Worm (Caenorhabditis elegans) whole organism, mixed stage, embryonic: ENCODE measurements around the gene sre-30.

Source experiments
- M03D4.4 ChIP-seq: sonication (generic microtip); optimal IDR thresholded peaks from 2 replicates; lab custom pipeline; 2017; ENCODE audit warnings: mild to moderate bottlenecking, missing genetic modification characterization, missing compliant biosample characterization
- bed-3 ChIP-seq: fragments of 200-800 bp; sonication (Bioruptor generic); optimal IDR thresholded peaks from 3 replicates; lab custom pipeline; 2018; ENCODE audit warnings: mild to moderate bottlenecking, missing genetic modification characterization, moderate library complexity, missing compliant biosample characterization
- blmp-1 ChIP-seq: fragments of 150-350 bp; optimal IDR thresholded peaks from 2 replicates; lab custom pipeline; 2014; ENCODE audit warnings: missing biosample characterization, missing genetic modification characterization
- ceh-39 ChIP-seq: fragments of 150-350 bp; optimal IDR thresholded peaks from 2 replicates; lab custom pipeline; 2014; ENCODE audit warnings: missing biosample characterization, missing genetic modification characterization
- ceh-43 ChIP-seq: fragments of 200-800 bp; sonication (Bioruptor generic); optimal IDR thresholded peaks from 2 replicates; lab custom pipeline; 2018; ENCODE audit warnings: mild to moderate bottlenecking, missing genetic modification characterization, moderate library complexity, missing compliant biosample characterization
- ceh-83 ChIP-seq: fragments of 200-800 bp; sonication (Bioruptor generic); optimal IDR thresholded peaks from 2 replicates; lab custom pipeline; 2018; ENCODE audit warnings: mild to moderate bottlenecking, missing genetic modification characterization, missing compliant biosample characterization
- ces-1 ChIP-seq: fragments of 150-350 bp; optimal IDR thresholded peaks from 2 replicates; lab custom pipeline; 2014; ENCODE audit warnings: missing biosample characterization, missing genetic modification reagents, missing genetic modification characterization
- drap-1 ChIP-seq: fragments of 200-800 bp; sonication (Bioruptor generic); optimal IDR thresholded peaks from 3 replicates; lab custom pipeline; 2018; ENCODE audit warnings: mild to moderate bottlenecking, missing genetic modification characterization, missing compliant biosample characterization
- elt-1 ChIP-seq: sonication (generic microtip); optimal IDR thresholded peaks from 2 replicates; lab custom pipeline; 2017; ENCODE audit warnings: missing genetic modification characterization, mild to moderate bottlenecking, missing compliant biosample characterization, antibody characterized with exemption, moderate library complexity, borderline replicate concordance; ENCODE audit not compliant: insufficient read depth
- elt-3 ChIP-seq: fragments of 150-350 bp; optimal IDR thresholded peaks from 2 replicates; lab custom pipeline; 2014; ENCODE audit warnings: missing biosample characterization, missing genetic modification characterization
- hlh-1 ChIP-seq: fragments of 150-350 bp; optimal IDR thresholded peaks from 2 replicates; lab custom pipeline; 2014; ENCODE audit warnings: missing biosample characterization, missing genetic modification reagents, missing genetic modification characterization
- lin-13 ChIP-seq: fragments of 150-350 bp; optimal IDR thresholded peaks from 2 replicates; lab custom pipeline; 2014; ENCODE audit warnings: missing biosample characterization, missing genetic modification characterization
- lin-32 ChIP-seq: fragments of 200-800 bp; sonication (Bioruptor generic); optimal IDR thresholded peaks from 2 replicates; lab custom pipeline; 2018; ENCODE audit warnings: mild to moderate bottlenecking, missing genetic modification characterization, missing compliant biosample characterization
- mab-5 ChIP-seq: fragments of 150-350 bp; optimal IDR thresholded peaks from 2 replicates; lab custom pipeline; 2014; ENCODE audit warnings: missing biosample characterization, missing genetic modification characterization
- mep-1 ChIP-seq: fragments of 150-350 bp; optimal IDR thresholded peaks from 2 replicates; lab custom pipeline; 2017; ENCODE audit warnings: missing biosample characterization, missing genetic modification reagents, missing genetic modification characterization, inconsistent platforms
- mls-2 ChIP-seq: sonication (generic microtip); optimal IDR thresholded peaks from 2 replicates; lab custom pipeline; 2016; ENCODE audit warnings: mild to moderate bottlenecking, missing genetic modification characterization, moderate library complexity, missing compliant biosample characterization
- nhr-12 ChIP-seq: fragments of 150-350 bp; optimal IDR thresholded peaks from 2 replicates; lab custom pipeline; 2014; ENCODE audit warnings: missing biosample characterization, missing genetic modification characterization
- nhr-237 ChIP-seq: fragments of 150-350 bp; optimal IDR thresholded peaks from 2 replicates; lab custom pipeline; 2014; ENCODE audit warnings: missing biosample characterization, missing genetic modification characterization
- nhr-28 ChIP-seq: fragments of 150-350 bp; optimal IDR thresholded peaks from 2 replicates; lab custom pipeline; 2014; ENCODE audit warnings: missing biosample characterization, missing genetic modification characterization
- pha-4 ChIP-seq: fragments of 150-350 bp; optimal IDR thresholded peaks from 2 replicates; lab custom pipeline; 2018; ENCODE audit warnings: missing biosample characterization, missing genetic modification reagents, missing genetic modification characterization
- sem-2 ChIP-seq: fragments of 200-800 bp; sonication (Bioruptor generic); optimal IDR thresholded peaks from 2 replicates; lab custom pipeline; 2018; ENCODE audit warnings: mild to moderate bottlenecking, missing genetic modification characterization, missing compliant biosample characterization
- snpc-4 ChIP-seq: fragments of 150-350 bp; optimal IDR thresholded peaks from 2 replicates; lab custom pipeline; 2014; ENCODE audit warnings: missing biosample characterization, missing genetic modification characterization
- sptf-1 ChIP-seq: sonication (generic microtip); optimal IDR thresholded peaks from 2 replicates; lab custom pipeline; 2017; ENCODE audit warnings: mild to moderate bottlenecking, missing genetic modification characterization, moderate library complexity, missing compliant biosample characterization
- tbx-8 ChIP-seq: fragments of 200-800 bp; sonication (Bioruptor generic); optimal IDR thresholded peaks from 2 replicates; lab custom pipeline; 2018; ENCODE audit warnings: mild to moderate bottlenecking, missing genetic modification characterization, moderate library complexity, missing compliant biosample characterization
- unc-120 ChIP-seq: sonication (generic microtip); optimal IDR thresholded peaks from 2 replicates; lab custom pipeline; 2017; ENCODE audit warnings: missing genetic modification characterization, missing compliant biosample characterization; ENCODE audit not compliant: poor library complexity, severe bottlenecking
- unc-39 ChIP-seq: fragments of 150-350 bp; optimal IDR thresholded peaks from 2 replicates; lab custom pipeline; 2014; ENCODE audit warnings: missing biosample characterization, missing genetic modification characterization
- ztf-11 ChIP-seq: fragments of 150-350 bp; optimal IDR thresholded peaks from 2 replicates; lab custom pipeline; 2014; ENCODE audit warnings: missing biosample characterization, missing genetic modification characterization

Gene sre-30

ce11 chrII:12406394-12406793 is at the start of gene sre-30:
sre-30 (minus strand) TSS chrII:12406494.
- no peak for TF ChIP-seq snpc-4
- no peak for TF ChIP-seq mep-1 (tag; lab: Kevin White, UChicago)
- no peak for TF ChIP-seq ceh-43 (GFP tag; lab: Kevin White, UChicago)
- TF ChIP-seq sptf-1 (tag; lab: Kevin White, UChicago): no peak
- TF ChIP-seq lin-13 (tag; lab: Kevin White, UChicago): no peak
- TF ChIP-seq ztf-11 (tag; lab: Kevin White, UChicago): no peak
- no peak for TF ChIP-seq ces-1 (GFP tag; lab: Kevin White, UChicago)
- TF ChIP-seq unc-39 (tag; lab: Kevin White, UChicago): no peak
- TF ChIP-seq nhr-28 (tag; lab: Kevin White, UChicago): no peak
- TF ChIP-seq ceh-83 (GFP tag; lab: Kevin White, UChicago): no peak
- no peak for TF ChIP-seq lin-32 (GFP tag; lab: Kevin White, UChicago)
- TF ChIP-seq pha-4: no peak
- TF ChIP-seq ceh-39: no peak
- TF ChIP-seq tbx-8 (GFP tag; lab: Kevin White, UChicago): no peak
- no peak for TF ChIP-seq mls-2 (tag; lab: Kevin White, UChicago)
- no peak for TF ChIP-seq bed-3 (GFP tag; lab: Kevin White, UChicago)
- TF ChIP-seq, all 35 proteins: peak for 0

ce11 chrII:12452754-12453352 is 46.6 kb upstream of the sre-30 start, which contains the start of the genes sre-35 and sre-33:
sre-35 (minus strand) TSS chrII:12452854.
sre-33 (plus strand) TSS chrII:12453302.
- TF ChIP-seq elt-3 (tag; lab: Kevin White, UChicago): no peak
- TF ChIP-seq elt-1 (tag; lab: Kevin White, UChicago): no peak
- TF ChIP-seq hlh-1 (tag; lab: Kevin White, UChicago): no peak
- no peak for TF ChIP-seq tbx-8 (GFP tag; lab: Kevin White, UChicago)
- TF ChIP-seq nhr-12 (tag; lab: Kevin White, UChicago): no peak
- TF ChIP-seq, all 35 proteins: peak for 0

- TF ChIP-seq elt-3 (tag; lab: Kevin White, UChicago) (no peak), nhr-237 (tag; lab: Kevin White, UChicago) (no peak), sem-2 (GFP tag; lab: Kevin White, UChicago) (no peak)
Measured at ce11 chrII:12449849-12450248, 43.6 kb upstream of the sre-30 start, which contains the start of gene sre-34. sre-34 (plus strand) TSS chrII:12450149.

- no peak for TF ChIP-seq drap-1
- TF ChIP-seq elt-1 (tag; lab: Kevin White, UChicago): no peak
- TF ChIP-seq nhr-12 (tag; lab: Kevin White, UChicago): no peak
- no peak for TF ChIP-seq hlh-1 (tag; lab: Kevin White, UChicago)
- no peak for TF ChIP-seq unc-120 (tag; lab: Kevin White, UChicago)
- no peak for TF ChIP-seq M03D4.4 (tag; lab: Kevin White, UChicago)
- no peak for TF ChIP-seq ceh-83 (GFP tag; lab: Kevin White, UChicago)
- TF ChIP-seq ceh-43 (GFP tag; lab: Kevin White, UChicago): no peak
- no peak for TF ChIP-seq tbx-8 (GFP tag; lab: Kevin White, UChicago)
- TF ChIP-seq blmp-1 (tag; lab: Kevin White, UChicago): no peak
- TF ChIP-seq mep-1 (tag; lab: Kevin White, UChicago): no peak
- TF ChIP-seq sem-2 (GFP tag; lab: Kevin White, UChicago): no peak
- no peak for TF ChIP-seq elt-3 (tag; lab: Kevin White, UChicago)
- no peak for TF ChIP-seq mab-5 (tag; lab: Kevin White, UChicago)
Measured at ce11 chrII:12448241-12448640, 41.9 kb upstream of the sre-30 start, which contains the start of gene srh-27. srh-27 (plus strand) TSS chrII:12448541.

ce11 chrII:12444679-12445376 is 38.5 kb upstream of the sre-30 start, which contains the start of the genes W05H5.1 and pitr-6:
W05H5.1 (minus strand) TSS chrII:12444779.
pitr-6 (plus strand) TSS chrII:12445326.
- no peak for TF ChIP-seq lin-32 (GFP tag; lab: Kevin White, UChicago)
- TF ChIP-seq bed-3 (GFP tag; lab: Kevin White, UChicago): no peak
- no peak for TF ChIP-seq snpc-4
- peak; percentile 14 for TF ChIP-seq pha-4
